Fruit fly (Drosophila melanogaster) whole organism, embryonic: ENCODE data around the gene CG6470.
A peak's percentile ranks its signal among the peaks of the same experiment; 100 is the strongest.

ENCODE experiments used
- Antp ChIP-seq: fragments of 200-800 bp; sonication (Bioruptor generic); optimal IDR thresholded peaks from 3 replicates; lab custom pipeline; 2016; ENCODE audit warnings: missing biosample characterization, missing genetic modification characterization
- CG12299 ChIP-seq: fragments of 200-800 bp; sonication (Bioruptor generic); optimal IDR thresholded peaks from 2 replicates; lab custom pipeline; 2018; ENCODE audit warnings: missing biosample characterization, mild to moderate bottlenecking, missing genetic modification characterization
- CG14667 ChIP-seq: fragments of 200-800 bp; sonication (Bioruptor generic); IDR thresholded peaks from 2 replicates; pipeline ENCODE4 v1.3.6; 2022; ENCODE audit warnings: missing biosample characterization, missing genetic modification characterization
- CG16813 ChIP-seq: fragments of 200-800 bp; sonication (Bioruptor generic); IDR thresholded peaks from 3 replicates; pipeline ENCODE4 v1.3.6; 2022; ENCODE audit warnings: missing biosample characterization, missing genetic modification characterization; ENCODE audit not compliant: partially characterized antibody
- CG16815 ChIP-seq: fragments of 200-800 bp; sonication (Bioruptor generic); optimal IDR thresholded peaks from 3 replicates; lab custom pipeline; 2017; ENCODE audit warnings: missing biosample characterization, mild to moderate bottlenecking, missing genetic modification characterization
- CG16863 ChIP-seq: fragments of 200-800 bp; sonication (Bioruptor generic); optimal IDR thresholded peaks from 3 replicates; lab custom pipeline; 2016; ENCODE audit warnings: missing biosample characterization, missing genetic modification characterization
- CG18262 ChIP-seq: fragments of 200-800 bp; optimal IDR thresholded peaks from 3 replicates; lab custom pipeline; 2019; ENCODE audit warnings: missing biosample characterization, mild to moderate bottlenecking, missing genetic modification characterization, moderate library complexity
- CG2678 ChIP-seq: fragments of 200-800 bp; sonication (Bioruptor generic); optimal IDR thresholded peaks from 3 replicates; lab custom pipeline; 2019; ENCODE audit warnings: missing biosample characterization, mild to moderate bottlenecking, missing genetic modification characterization, moderate library complexity
- CG31365 ChIP-seq: fragments of 200-800 bp; sonication (Bioruptor generic); optimal IDR thresholded peaks from 2 replicates; lab custom pipeline; 2018; ENCODE audit warnings: missing biosample characterization, mild to moderate bottlenecking, missing genetic modification characterization
- CG3281 ChIP-seq: fragments of 200-800 bp; sonication (Bioruptor generic); optimal IDR thresholded peaks from 3 replicates; lab custom pipeline; 2017; ENCODE audit warnings: missing biosample characterization, mild to moderate bottlenecking, missing genetic modification characterization
- CG4328 ChIP-seq: fragments of 200-800 bp; sonication (Bioruptor generic); optimal IDR thresholded peaks from 3 replicates; lab custom pipeline; 2017; ENCODE audit warnings: missing biosample characterization, missing genetic modification reagents, missing genetic modification characterization
- CG6683 ChIP-seq: fragments of 200-800 bp; sonication (Bioruptor generic); optimal IDR thresholded peaks from 2 replicates; lab custom pipeline; 2017; ENCODE audit warnings: missing biosample characterization, mild to moderate bottlenecking, missing genetic modification characterization, missing genetic modification reagents
- CG8290 ChIP-seq, 3 experiments: fragments of 200-800 bp; sonication (Bioruptor generic); optimal IDR thresholded peaks; 2 replicates each; lab custom pipeline; 2016 to 2019; ENCODE audit warnings: missing biosample characterization in 3 of 3, missing genetic modification characterization in 3 of 3, mild to moderate bottlenecking in 2 of 3, moderate library complexity in 1 of 3
- CG9797 ChIP-seq: fragments of 200-800 bp; sonication (Bioruptor generic); optimal IDR thresholded peaks from 3 replicates; lab custom pipeline; 2018; ENCODE audit warnings: missing biosample characterization, mild to moderate bottlenecking, missing genetic modification characterization
- Dfd ChIP-seq, 2 experiments: fragments of >200 bp; optimal IDR thresholded peaks; 2 replicates each; lab custom pipeline; 2017; ENCODE audit warnings: missing biosample characterization in 2 of 2, missing genetic modification characterization in 2 of 2
- Drgx ChIP-seq: fragments of 200-800 bp; sonication (Bioruptor generic); IDR thresholded peaks from 2 replicates; pipeline ENCODE4 v1.3.6; 2022; ENCODE audit warnings: missing biosample characterization, missing genetic modification characterization
- ERR ChIP-seq: fragments of 200-800 bp; sonication (Bioruptor generic); optimal IDR thresholded peaks from 2 replicates; lab custom pipeline; 2016; ENCODE audit warnings: missing biosample characterization, missing genetic modification characterization
- Fer1 ChIP-seq: fragments of 200-800 bp; sonication (Bioruptor generic); optimal IDR thresholded peaks from 2 replicates; lab custom pipeline; 2017; ENCODE audit warnings: missing biosample characterization, mild to moderate bottlenecking, missing genetic modification characterization
- Fer2 ChIP-seq: fragments of 200-800 bp; sonication (Bioruptor generic); optimal IDR thresholded peaks from 2 replicates; lab custom pipeline; 2018; ENCODE audit warnings: missing biosample characterization, mild to moderate bottlenecking, missing genetic modification characterization, moderate library complexity
- HLH4C ChIP-seq: fragments of 200-800 bp; sonication (Bioruptor generic); IDR thresholded peaks from 3 replicates; pipeline ENCODE4 v1.3.6; 2022; ENCODE audit warnings: missing biosample characterization, missing genetic modification characterization; ENCODE audit not compliant: partially characterized antibody
- MBD-R2 ChIP-seq: fragments of 200-800 bp; sonication (Bioruptor generic); IDR thresholded peaks from 2 replicates; pipeline ENCODE4 v1.3.6; 2022; ENCODE audit warnings: missing biosample characterization, missing genetic modification characterization
- Mad ChIP-seq: fragments of 200-800 bp; sonication (Bioruptor generic); optimal IDR thresholded peaks from 2 replicates; lab custom pipeline; 2016; ENCODE audit warnings: missing biosample characterization, missing genetic modification characterization
- Ravus ChIP-seq: fragments of 200-800 bp; sonication (Bioruptor generic); IDR thresholded peaks from 2 replicates; pipeline ENCODE4 v1.3.6; 2022; ENCODE audit warnings: missing biosample characterization, missing genetic modification characterization
- Sin3A ChIP-seq: fragments of >200 bp; optimal IDR thresholded peaks from 2 replicates; lab custom pipeline; 2018
- Spps ChIP-seq: fragments of 200-800 bp; sonication (Bioruptor generic); optimal IDR thresholded peaks from 2 replicates; lab custom pipeline; 2018; ENCODE audit warnings: missing biosample characterization, mild to moderate bottlenecking, missing genetic modification characterization
- TFAM ChIP-seq: fragments of 200-800 bp; sonication (Bioruptor generic); optimal IDR thresholded peaks from 2 replicates; lab custom pipeline; 2017; ENCODE audit warnings: missing biosample characterization, missing genetic modification characterization, inconsistent platforms
- YL-1 ChIP-seq: fragments of 200-800 bp; sonication (Bioruptor generic); optimal IDR thresholded peaks from 3 replicates; lab custom pipeline; 2017; ENCODE audit warnings: missing biosample characterization, mild to moderate bottlenecking, missing genetic modification characterization
- bsh ChIP-seq, 2 experiments: fragments of 200-800 bp; sonication (Bioruptor generic); optimal IDR thresholded peaks; 2 replicates each; lab custom pipeline; 2017 to 2018; ENCODE audit warnings: mild to moderate bottlenecking in 2 of 2, missing biosample characterization in 2 of 2, missing genetic modification characterization in 2 of 2, moderate library complexity in 1 of 2
- crol ChIP-seq: fragments of 200-800 bp; sonication (Bioruptor generic); IDR thresholded peaks from 2 replicates; pipeline ENCODE4 v1.3.6; 2022; ENCODE audit warnings: missing biosample characterization, missing genetic modification characterization
- dan ChIP-seq: fragments of 200-800 bp; sonication (Bioruptor generic); IDR thresholded peaks from 2 replicates; pipeline ENCODE4 v1.3.6; 2022; ENCODE audit warnings: missing biosample characterization, missing genetic modification characterization
- gcm ChIP-seq: fragments of 200-800 bp; sonication (Bioruptor generic); optimal IDR thresholded peaks from 2 replicates; lab custom pipeline; 2019; ENCODE audit warnings: missing biosample characterization, mild to moderate bottlenecking, missing genetic modification characterization, moderate library complexity
- hth ChIP-seq: fragments of >200 bp; optimal IDR thresholded peaks from 2 replicates; lab custom pipeline; 2017; ENCODE audit warnings: inconsistent platforms
- jumu ChIP-seq: fragments of 200-800 bp; sonication (Bioruptor generic); optimal IDR thresholded peaks from 3 replicates; lab custom pipeline; 2016; ENCODE audit warnings: missing biosample characterization, missing genetic modification characterization
- kah ChIP-seq: fragments of 200-800 bp; sonication (Bioruptor generic); optimal IDR thresholded peaks from 2 replicates; lab custom pipeline; 2018; ENCODE audit warnings: missing biosample characterization, mild to moderate bottlenecking, missing genetic modification characterization
- lbe ChIP-seq: fragments of 200-800 bp; sonication (Bioruptor generic); optimal IDR thresholded peaks from 2 replicates; lab custom pipeline; 2016; ENCODE audit warnings: missing biosample characterization, mild to moderate bottlenecking, missing genetic modification characterization
- nmo ChIP-seq: fragments of 200-800 bp; sonication (Bioruptor generic); optimal IDR thresholded peaks from 2 replicates; lab custom pipeline; 2018; ENCODE audit warnings: missing biosample characterization, mild to moderate bottlenecking, missing genetic modification characterization, moderate library complexity
- nom ChIP-seq: fragments of 200-800 bp; sonication (Bioruptor generic); optimal IDR thresholded peaks from 2 replicates; lab custom pipeline; 2017; ENCODE audit warnings: missing biosample characterization, missing genetic modification characterization, mild to moderate bottlenecking, moderate library complexity, missing genetic modification reagents
- odd ChIP-seq: fragments of 200-800 bp; sonication (Bioruptor generic); optimal IDR thresholded peaks from 2 replicates; lab custom pipeline; 2017; ENCODE audit warnings: missing biosample characterization, mild to moderate bottlenecking, missing genetic modification characterization
- psq ChIP-seq: fragments of 200-800 bp; sonication (Bioruptor generic); optimal IDR thresholded peaks from 2 replicates; lab custom pipeline; 2017; ENCODE audit warnings: missing biosample characterization, missing genetic modification characterization
- sens ChIP-seq: fragments of 200-800 bp; sonication (Bioruptor generic); peaks from one replicate; lab custom pipeline; 2016; ENCODE audit warnings: missing biosample characterization, missing genetic modification characterization
- sens-2 ChIP-seq: fragments of 200-800 bp; sonication (Bioruptor generic); IDR thresholded peaks from 2 replicates; pipeline ENCODE4 v1.3.6; 2022; ENCODE audit warnings: missing biosample characterization, missing genetic modification characterization
- unc-4 ChIP-seq: fragments of 200-800 bp; sonication (Bioruptor generic); IDR thresholded peaks from 2 replicates; pipeline ENCODE4 v1.3.6; 2022; ENCODE audit warnings: missing biosample characterization, missing genetic modification characterization; ENCODE audit not compliant: partially characterized antibody
- vfl ChIP-seq: fragments of 200-800 bp; sonication (Bioruptor generic); optimal IDR thresholded peaks from 2 replicates; lab custom pipeline; 2016; ENCODE audit warnings: missing biosample characterization, missing genetic modification characterization
- wor ChIP-seq: fragments of 200-800 bp; sonication (Bioruptor generic); IDR thresholded peaks from 2 replicates; pipeline ENCODE4 v1.3.6; 2022; ENCODE audit warnings: missing biosample characterization, missing genetic modification characterization

Gene CG6470

dm6 chrX:18514767-18515166, at the start of gene CG6470:
Gene CG6470 (minus strand): TSS chrX:18514867.
- TF ChIP-seq ERR (GFP tag; lab: Kevin White, UChicago), result no peak
- TF ChIP-seq CG8290 (GFP tag; optimal IDR thresholded peaks at IDR 0.05; lab: Kevin White, UChicago), result no peak
- TF ChIP-seq CG8290 (tag; optimal IDR thresholded peaks at IDR 0.05; lab: Kevin White, UChicago), result no peak
- no peak for TF ChIP-seq jumu (GFP tag; lab: Kevin White, UChicago)
- TF ChIP-seq CG9797 (GFP tag; lab: Kevin White, UChicago), result no peak
- no peak for TF ChIP-seq nmo (GFP tag; lab: Kevin White, UChicago)
- TF ChIP-seq HLH4C (GFP tag; lab: Robert Waterston, UW), result no peak
- no peak for TF ChIP-seq TFAM (GFP tag; lab: Kevin White, UChicago)
- no peak for TF ChIP-seq CG2678 (tag; lab: Kevin White, UChicago)
- no peak for TF ChIP-seq Dfd (GFP tag; optimal IDR thresholded peaks at IDR 0.05; lab: Kevin White, UChicago)
- TF ChIP-seq psq (GFP tag; lab: Kevin White, UChicago), result no peak
- TF ChIP-seq kah, result no peak
- TF ChIP-seq CG18262 (tag; lab: Kevin White, UChicago), result no peak
- TF ChIP-seq CG4328 (GFP tag; lab: Kevin White, UChicago), result no peak
- TF ChIP-seq YL-1 (GFP tag; lab: Kevin White, UChicago), result no peak
- no peak for TF ChIP-seq CG6683 (GFP tag; lab: Kevin White, UChicago)
- TF ChIP-seq, all 482 proteins: peak for 0

dm6 chrX:18560584-18560983, 45.9 kb upstream of the CG6470 start:
- TF ChIP-seq unc-4 (GFP tag; lab: Robert Waterston, UW) (no peak), lbe (GFP tag; lab: Kevin White, UChicago) (no peak), gcm (GFP tag; lab: Kevin White, UChicago) (peak; percentile 93), crol (GFP tag; lab: Robert Waterston, UW) (peak; percentile 63)

- TF ChIP-seq wor (no peak), Fer2 (no peak), hth (lab: Kevin White, UChicago) (no peak), bsh (GFP tag; optimal IDR thresholded peaks at IDR 0.05; lab: Kevin White, UChicago) (peak in 1 of 2 experiments; percentile 22), CG31365 (tag; lab: Kevin White, UChicago) (no peak), CG16863 (GFP tag; lab: Kevin White, UChicago) (no peak), kah (no peak), Fer1 (GFP tag; lab: Kevin White, UChicago) (no peak), Antp (GFP tag; lab: Kevin White, UChicago) (no peak), CG16813 (GFP tag; lab: Robert Waterston, UW) (no peak), CG16815 (GFP tag; lab: Kevin White, UChicago) (no peak), nom (peak; percentile 17), Mad (GFP tag; lab: Kevin White, UChicago) (no peak), Sin3A (no peak), Drgx (peak; percentile 56), sens-2 (GFP tag; lab: Robert Waterston, UW) (no peak)
Measured at dm6 chrX:18558583-18558982, 43.9 kb upstream of the CG6470 start.

- TF ChIP-seq Ravus (GFP tag; lab: Robert Waterston, UW), result no peak
- no peak for TF ChIP-seq vfl (GFP tag; lab: Kevin White, UChicago)
- peak in 1 of 2 experiments; percentile 45 for TF ChIP-seq bsh (GFP tag; optimal IDR thresholded peaks at IDR 0.05; lab: Kevin White, UChicago)
- TF ChIP-seq nom, result peak; percentile 58
- TF ChIP-seq MBD-R2 (GFP tag; lab: Robert Waterston, UW), result no peak
- TF ChIP-seq Drgx, result peak; percentile 25; the same call in 1 of the 2 replicates
- peak; percentile 14 for TF ChIP-seq sens (GFP tag; lab: Kevin White, UChicago)
- no peak for TF ChIP-seq CG12299 (tag; lab: Kevin White, UChicago)
- no peak for TF ChIP-seq CG14667 (GFP tag; lab: Robert Waterston, UW)
- no peak for TF ChIP-seq CG3281 (GFP tag; lab: Kevin White, UChicago)
- no peak for TF ChIP-seq dan (GFP tag; lab: Robert Waterston, UW)
- no peak for TF ChIP-seq odd (GFP tag; lab: Kevin White, UChicago)
- no peak for TF ChIP-seq Spps
Measured at dm6 chrX:18554563-18554962, 39.9 kb upstream of the CG6470 start.
